Fruit fly (Drosophila melanogaster) whole organism, embryonic: Measurements from ENCODE around the gene CG31205.
A peak's percentile ranks its signal among the peaks of the same experiment; 100 is the strongest.

Experiments
- Abd-B ChIP-seq: fragments of 200-800 bp; sonication (Bioruptor generic); optimal IDR thresholded peaks from 2 replicates; lab custom pipeline; 2018; ENCODE audit warnings: missing biosample characterization, mild to moderate bottlenecking, missing genetic modification characterization, moderate library complexity
- Atf3 ChIP-seq: fragments of 200-800 bp; sonication (Bioruptor generic); optimal IDR thresholded peaks from 3 replicates; lab custom pipeline; 2016; ENCODE audit warnings: missing biosample characterization, missing genetic modification characterization
- Bgb ChIP-seq: fragments of 200-800 bp; sonication (Bioruptor generic); IDR thresholded peaks from 2 replicates; pipeline ENCODE4 v1.3.6; 2022; ENCODE audit warnings: missing biosample characterization, missing genetic modification characterization; ENCODE audit not compliant: partially characterized antibody
- CG10462 ChIP-seq: fragments of 200-800 bp; sonication (Bioruptor generic); optimal IDR thresholded peaks from 2 replicates; lab custom pipeline; 2016; ENCODE audit warnings: missing biosample characterization, missing genetic modification characterization
- CG10543 ChIP-seq: fragments of 200-800 bp; sonication (Bioruptor generic); optimal IDR thresholded peaks from 3 replicates; lab custom pipeline; 2017; ENCODE audit warnings: missing biosample characterization, mild to moderate bottlenecking, missing genetic modification characterization, moderate library complexity
- CG10979 ChIP-seq: fragments of 200-800 bp; sonication (Bioruptor generic); optimal IDR thresholded peaks from 2 replicates; lab custom pipeline; 2018; ENCODE audit warnings: missing biosample characterization, mild to moderate bottlenecking, missing genetic modification characterization, moderate library complexity
- CG12744 ChIP-seq: fragments of 200-800 bp; sonication (Bioruptor generic); optimal IDR thresholded peaks from 2 replicates; lab custom pipeline; 2016; ENCODE audit warnings: missing biosample characterization, missing genetic modification characterization
- CG13287 ChIP-seq: fragments of 200-800 bp; sonication (Bioruptor generic); IDR thresholded peaks from 2 replicates; pipeline ENCODE4 v1.3.6; 2022; ENCODE audit warnings: missing biosample characterization, missing genetic modification characterization; ENCODE audit not compliant: partially characterized antibody
- CG13296 ChIP-seq: fragments of 200-800 bp; sonication (Bioruptor generic); optimal IDR thresholded peaks from 3 replicates; lab custom pipeline; 2018; ENCODE audit warnings: missing biosample characterization, mild to moderate bottlenecking, missing genetic modification characterization
- CG13894 ChIP-seq: fragments of 200-800 bp; sonication (Bioruptor generic); optimal IDR thresholded peaks from 3 replicates; lab custom pipeline; 2018; ENCODE audit warnings: missing biosample characterization, mild to moderate bottlenecking, missing genetic modification characterization, moderate library complexity
- CG34224 ChIP-seq: fragments of 200-800 bp; sonication (Bioruptor generic); IDR thresholded peaks from 3 replicates; pipeline ENCODE4 v1.3.6; 2022; ENCODE audit warnings: missing biosample characterization, missing genetic modification characterization; ENCODE audit not compliant: partially characterized antibody
- CG34376 ChIP-seq: fragments of 200-800 bp; sonication (Bioruptor generic); optimal IDR thresholded peaks from 2 replicates; lab custom pipeline; 2018; ENCODE audit warnings: missing biosample characterization, mild to moderate bottlenecking, missing genetic modification characterization
- CG6175 ChIP-seq: fragments of 200-800 bp; sonication (Bioruptor generic); IDR thresholded peaks from 3 replicates; pipeline ENCODE4 v1.3.6; 2022; ENCODE audit warnings: missing biosample characterization, missing genetic modification characterization
- CG6272 ChIP-seq: fragments of 200-800 bp; sonication (Bioruptor generic); IDR thresholded peaks from 2 replicates; pipeline ENCODE4 v1.3.6; 2022; ENCODE audit warnings: missing biosample characterization, missing genetic modification characterization
- CG7839 ChIP-seq: fragments of 200-800 bp; sonication (Bioruptor generic); optimal IDR thresholded peaks from 3 replicates; lab custom pipeline; 2018; ENCODE audit warnings: missing biosample characterization, mild to moderate bottlenecking, missing genetic modification characterization, moderate library complexity
- CG8944 ChIP-seq: fragments of 200-800 bp; sonication (Bioruptor generic); optimal IDR thresholded peaks from 3 replicates; lab custom pipeline; 2016; ENCODE audit warnings: missing biosample characterization, missing genetic modification characterization
- CG9609 ChIP-seq: fragments of 200-800 bp; sonication (Bioruptor generic); optimal IDR thresholded peaks from 3 replicates; lab custom pipeline; 2016; ENCODE audit warnings: missing biosample characterization, missing genetic modification characterization
- CG9727 ChIP-seq: fragments of 200-800 bp; sonication (Bioruptor generic); optimal IDR thresholded peaks from 3 replicates; lab custom pipeline; 2017; ENCODE audit warnings: missing biosample characterization, mild to moderate bottlenecking, missing genetic modification characterization
- CG9797 ChIP-seq: fragments of 200-800 bp; sonication (Bioruptor generic); optimal IDR thresholded peaks from 3 replicates; lab custom pipeline; 2018; ENCODE audit warnings: missing biosample characterization, mild to moderate bottlenecking, missing genetic modification characterization
- CoRest ChIP-seq: fragments of 200-800 bp; sonication (Bioruptor generic); optimal IDR thresholded peaks from 3 replicates; lab custom pipeline; 2018; ENCODE audit warnings: missing biosample characterization, mild to moderate bottlenecking, missing genetic modification characterization, moderate library complexity
- Dbx ChIP-seq: fragments of 200-800 bp; sonication (Bioruptor generic); IDR thresholded peaks from 3 replicates; pipeline ENCODE4 v1.3.6; 2022; ENCODE audit warnings: missing biosample characterization, missing genetic modification characterization
- E2f1 ChIP-seq: fragments of 200-800 bp; sonication (Bioruptor generic); IDR thresholded peaks from 2 replicates; pipeline ENCODE4 v1.3.6; 2022; ENCODE audit warnings: missing biosample characterization, missing genetic modification characterization
- Ets65A ChIP-seq: fragments of 200-800 bp; sonication (Bioruptor generic); peaks from one replicate; lab custom pipeline; 2016; ENCODE audit warnings: missing biosample characterization, missing genetic modification characterization
- HLH4C ChIP-seq: fragments of 200-800 bp; sonication (Bioruptor generic); IDR thresholded peaks from 3 replicates; pipeline ENCODE4 v1.3.6; 2022; ENCODE audit warnings: missing biosample characterization, missing genetic modification characterization; ENCODE audit not compliant: partially characterized antibody
- Hr39 ChIP-seq: fragments of >200 bp; optimal IDR thresholded peaks from 2 replicates; lab custom pipeline; 2017
- Lhr ChIP-seq: fragments of 200-800 bp; sonication (Bioruptor generic); optimal IDR thresholded peaks from 3 replicates; lab custom pipeline; 2017; ENCODE audit warnings: mild to moderate bottlenecking, missing biosample characterization, missing genetic modification reagents, missing genetic modification characterization
- Max ChIP-seq: fragments of 200-800 bp; sonication (Bioruptor generic); optimal IDR thresholded peaks from 2 replicates; lab custom pipeline; 2016; ENCODE audit warnings: missing biosample characterization, mild to moderate bottlenecking, missing genetic modification characterization
- Med ChIP-seq: fragments of 200-800 bp; sonication (Bioruptor generic); peaks from one replicate; lab custom pipeline; 2016; ENCODE audit warnings: missing biosample characterization, missing genetic modification characterization, mild to moderate bottlenecking, inconsistent platforms, moderate library complexity
- Opbp ChIP-seq: fragments of 200-800 bp; sonication (Bioruptor generic); IDR thresholded peaks from 3 replicates; pipeline ENCODE4 v1.3.6; 2022; ENCODE audit warnings: missing biosample characterization, missing genetic modification characterization; ENCODE audit not compliant: partially characterized antibody
- Sin3A ChIP-seq: fragments of >200 bp; optimal IDR thresholded peaks from 2 replicates; lab custom pipeline; 2018
- Sry-δ ChIP-seq: fragments of 200-800 bp; sonication (Bioruptor generic); optimal IDR thresholded peaks from 2 replicates; lab custom pipeline; 2016; ENCODE audit warnings: missing biosample characterization, missing genetic modification characterization
- Usf ChIP-seq: fragments of 200-800 bp; sonication (Bioruptor generic); optimal IDR thresholded peaks from 2 replicates; lab custom pipeline; 2017; ENCODE audit warnings: missing genotype, missing biosample characterization, missing genetic modification characterization
- YL-1 ChIP-seq: fragments of 200-800 bp; sonication (Bioruptor generic); optimal IDR thresholded peaks from 3 replicates; lab custom pipeline; 2017; ENCODE audit warnings: missing biosample characterization, mild to moderate bottlenecking, missing genetic modification characterization
- bbx ChIP-seq: fragments of 200-800 bp; sonication (Bioruptor generic); IDR thresholded peaks from 2 replicates; pipeline ENCODE4 v1.3.6; 2022; ENCODE audit warnings: missing biosample characterization, missing genetic modification characterization; ENCODE audit not compliant: partially characterized antibody
- chinmo ChIP-seq: fragments of 200-800 bp; sonication (Bioruptor generic); IDR thresholded peaks from 4 replicates; pipeline ENCODE4 v1.3.6; 2022; ENCODE audit warnings: missing biosample characterization, missing genetic modification characterization; ENCODE audit not compliant: partially characterized antibody
- chm ChIP-seq: fragments of 200-800 bp; sonication (Bioruptor generic); IDR thresholded peaks from 2 replicates; pipeline ENCODE4 v1.3.6; 2022; ENCODE audit warnings: missing biosample characterization, missing genetic modification characterization
- emc ChIP-seq: fragments of 200-800 bp; sonication (Bioruptor generic); optimal IDR thresholded peaks from 2 replicates; lab custom pipeline; 2016; ENCODE audit warnings: missing biosample characterization, missing genetic modification characterization
- fu2 ChIP-seq: fragments of 200-800 bp; sonication (Bioruptor generic); optimal IDR thresholded peaks from 2 replicates; lab custom pipeline; 2016; ENCODE audit warnings: missing biosample characterization, missing genetic modification characterization
- gro ChIP-seq: fragments of 200-800 bp; sonication (Bioruptor generic); optimal IDR thresholded peaks from 2 replicates; lab custom pipeline; 2016; ENCODE audit warnings: missing biosample characterization, missing genetic modification characterization
- hth ChIP-seq: fragments of >200 bp; optimal IDR thresholded peaks from 2 replicates; lab custom pipeline; 2017; ENCODE audit warnings: inconsistent platforms
- lab ChIP-seq: fragments of 200-800 bp; sonication (Bioruptor generic); optimal IDR thresholded peaks from 3 replicates; lab custom pipeline; 2017; ENCODE audit warnings: missing biosample characterization, missing genetic modification characterization, mild to moderate bottlenecking, moderate library complexity, missing genetic modification reagents
- luna ChIP-seq: fragments of 200-800 bp; sonication (Bioruptor generic); optimal IDR thresholded peaks from 2 replicates; lab custom pipeline; 2016; ENCODE audit warnings: missing biosample characterization, missing genetic modification characterization
- mam ChIP-seq: fragments of 200-800 bp; sonication (Bioruptor generic); optimal IDR thresholded peaks from 3 replicates; lab custom pipeline; 2016; ENCODE audit warnings: missing biosample characterization, missing genetic modification characterization
- mld ChIP-seq: fragments of 200-800 bp; sonication (Bioruptor generic); IDR thresholded peaks from 3 replicates; pipeline ENCODE4 v1.3.6; 2022; ENCODE audit warnings: missing biosample characterization, missing genetic modification characterization; ENCODE audit not compliant: partially characterized antibody
- rib ChIP-seq: fragments of 200-800 bp; sonication (Bioruptor generic); IDR thresholded peaks from 2 replicates; pipeline ENCODE4 v1.3.6; 2022; ENCODE audit warnings: missing biosample characterization, missing genetic modification characterization
- sens ChIP-seq: fragments of 200-800 bp; sonication (Bioruptor generic); peaks from one replicate; lab custom pipeline; 2016; ENCODE audit warnings: missing biosample characterization, missing genetic modification characterization
- sens-2 ChIP-seq: fragments of 200-800 bp; sonication (Bioruptor generic); IDR thresholded peaks from 2 replicates; pipeline ENCODE4 v1.3.6; 2022; ENCODE audit warnings: missing biosample characterization, missing genetic modification characterization
- tna ChIP-seq: fragments of 200-800 bp; sonication (Bioruptor generic); IDR thresholded peaks from 2 replicates; pipeline ENCODE4 v1.3.6; 2022; ENCODE audit warnings: missing biosample characterization, missing genetic modification characterization; ENCODE audit not compliant: partially characterized antibody
- trh ChIP-seq: fragments of 200-800 bp; sonication (Bioruptor generic); optimal IDR thresholded peaks from 2 replicates; lab custom pipeline; 2016; ENCODE audit warnings: missing biosample characterization, missing genetic modification characterization
- zen2 ChIP-seq: fragments of 200-800 bp; sonication (Bioruptor generic); IDR thresholded peaks from 3 replicates; pipeline ENCODE4 v1.3.6; 2022; ENCODE audit warnings: missing biosample characterization, missing genetic modification characterization; ENCODE audit not compliant: partially characterized antibody

The CG31205 gene

DNA sequence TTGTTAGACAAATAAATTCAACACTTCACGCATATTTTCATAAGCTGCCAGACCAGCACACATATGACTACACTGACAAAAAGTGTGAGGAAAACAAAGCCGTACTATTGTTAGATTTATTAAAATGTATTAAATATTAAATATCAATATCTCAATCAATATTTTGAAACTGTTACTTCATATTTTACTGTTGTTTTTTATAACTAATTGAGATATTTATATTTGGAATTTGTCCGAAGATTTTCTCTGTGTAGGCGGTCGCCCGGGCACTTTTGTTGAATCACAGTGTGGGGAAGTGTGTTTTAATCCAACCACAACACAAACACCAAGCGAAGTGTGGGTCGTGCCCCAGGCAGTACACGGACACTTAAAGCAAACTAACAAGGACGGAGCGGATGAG, 12.1 kb upstream of the CG31205 start (continued):
- no peak for TF ChIP-seq Opbp (GFP tag; lab: Robert Waterston, UW)
- no peak for TF ChIP-seq emc
- TF ChIP-seq CG6175 (GFP tag; lab: Robert Waterston, UW), result no peak
- TF ChIP-seq trh (GFP tag; lab: Kevin White, UChicago), result no peak
- no peak for TF ChIP-seq CG6272
- TF ChIP-seq Atf3 (GFP tag; lab: Kevin White, UChicago), result no peak
- no peak for TF ChIP-seq CG7839 (tag; lab: Kevin White, UChicago)
- TF ChIP-seq CG9797 (GFP tag; lab: Kevin White, UChicago), result no peak
- TF ChIP-seq CG13296 (GFP tag; lab: Kevin White, UChicago), result peak; percentile 12
- no peak for TF ChIP-seq CG9609 (GFP tag; lab: Kevin White, UChicago)
- peak; percentile 8 for TF ChIP-seq CoRest
- no peak for TF ChIP-seq CG12744 (GFP tag; lab: Kevin White, UChicago)

DNA sequence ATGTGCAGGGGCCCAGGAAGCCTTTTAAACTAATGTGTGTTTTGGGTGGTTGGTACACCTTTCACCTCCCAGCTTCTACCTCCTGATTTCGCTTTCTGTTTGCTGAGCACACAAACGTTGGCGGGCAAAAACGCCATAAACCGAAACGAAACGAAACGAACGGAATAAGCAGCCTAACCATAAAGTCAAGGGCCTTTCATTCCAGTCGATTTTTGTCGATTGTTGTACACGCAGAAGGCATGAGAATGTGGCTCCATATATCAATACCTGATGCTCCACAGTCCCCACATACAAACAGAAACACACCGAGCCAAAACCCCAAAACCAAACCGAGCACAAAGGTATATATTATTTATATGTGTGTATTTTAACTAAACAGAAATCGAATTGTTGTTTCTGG, 7.9 kb upstream of the CG31205 start:
- TF ChIP-seq Abd-B (GFP tag; lab: Kevin White, UChicago) (no peak), CG13894 (peak; percentile 86), Ets65A (GFP tag; lab: Kevin White, UChicago) (peak; percentile 37), CG10979 (no peak), CG8944 (no peak), CG34376 (GFP tag; lab: Kevin White, UChicago) (no peak), Atf3 (GFP tag; lab: Kevin White, UChicago) (no peak), Dbx (GFP tag; lab: Robert Waterston, UW) (no peak), lab (GFP tag; lab: Kevin White, UChicago) (no peak), sens (no peak), Lhr (GFP tag; lab: Kevin White, UChicago) (no peak), CG10462 (GFP tag; lab: Kevin White, UChicago) (no peak), sens-2 (GFP tag; lab: Robert Waterston, UW) (no peak), fu2 (no peak)
- TF ChIP-seq, all 482 proteins: peak for 2

DNA sequence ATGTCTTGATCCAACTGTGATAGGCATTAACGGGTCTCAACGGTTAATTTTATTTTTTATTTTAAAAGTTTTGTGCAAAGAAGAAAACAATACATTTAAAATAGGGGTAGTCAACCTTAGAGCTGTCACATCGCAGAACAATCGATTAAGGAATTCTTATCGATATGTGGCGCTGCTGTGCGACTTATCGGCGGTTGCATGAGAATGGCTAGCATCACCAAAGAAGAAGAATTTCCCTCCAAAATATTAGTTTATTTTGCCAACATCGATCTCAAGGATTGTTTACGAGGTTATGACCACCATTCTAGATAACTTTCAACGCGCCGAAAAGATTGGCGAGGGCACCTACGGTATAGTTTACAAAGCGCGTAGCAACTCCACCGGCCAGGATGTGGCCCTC, 4.0 kb downstream of the CG31205 start, which contains the start of gene Cdk2:
TSS of gene Cdk2 (plus strand) at position 219 of the 400 bp plus-strand sequence.
- TF ChIP-seq Sin3A (lab: Kevin White, UChicago), result peak; percentile 44
- peak; percentile 32 for TF ChIP-seq mam (GFP tag; lab: Kevin White, UChicago)
- peak; percentile 92 for TF ChIP-seq E2f1 (GFP tag; lab: Robert Waterston, UW)
- peak; percentile 93 for TF ChIP-seq Bgb (GFP tag; lab: Robert Waterston, UW)
- TF ChIP-seq hth (lab: Kevin White, UChicago), result no peak
- peak; percentile 92 for TF ChIP-seq bbx (GFP tag; lab: Robert Waterston, UW)
- TF ChIP-seq HLH4C (GFP tag; lab: Robert Waterston, UW), result peak; percentile 85
- peak; percentile 90 for TF ChIP-seq CG34224
- TF ChIP-seq tna (GFP tag; lab: Robert Waterston, UW), result peak; percentile 87
- no peak for TF ChIP-seq luna (GFP tag; lab: Kevin White, UChicago)
- peak; percentile 93 for TF ChIP-seq CG13287 (GFP tag; lab: Robert Waterston, UW)
- TF ChIP-seq rib (GFP tag; lab: Robert Waterston, UW), result no peak
- TF ChIP-seq chinmo (GFP tag; lab: Robert Waterston, UW), result peak; percentile 84; the same call in 2 of the 4 replicates
- no peak for TF ChIP-seq Max (GFP tag; lab: Kevin White, UChicago)
- TF ChIP-seq gro (GFP tag; lab: Kevin White, UChicago), result peak; percentile 3
- 0 out of 2 replicates have a peak, but pooled peaks have one; percentile 19 for TF ChIP-seq chm
- TF ChIP-seq YL-1 (GFP tag; lab: Kevin White, UChicago), result peak; percentile 83
- TF ChIP-seq Med (GFP tag; lab: Kevin White, UChicago), result peak; percentile 91
- TF ChIP-seq mld (GFP tag; lab: Robert Waterston, UW), result peak; percentile 91
- TF ChIP-seq zen2 (GFP tag; lab: Robert Waterston, UW), result peak; percentile 84
- peak; percentile 92 for TF ChIP-seq Sry-δ
- no peak for TF ChIP-seq CG9727 (GFP tag; lab: Kevin White, UChicago)
- TF ChIP-seq Usf, result no peak
- no peak for TF ChIP-seq CG10543 (GFP tag; lab: Kevin White, UChicago)
- TF ChIP-seq Hr39 (lab: Kevin White, UChicago), result no peak
